Worm (Caenorhabditis elegans): ENCODE results near the gene F54D5.3.
A peak's percentile ranks its signal among the peaks of the same experiment; 100 is the strongest.
"Not testable (repeated sequence)": the region's sequence is repeated elsewhere in the genome, so short reads cannot be mapped to it uniquely, and the experiment has no call there.

The F54D5.3 gene

DNA sequence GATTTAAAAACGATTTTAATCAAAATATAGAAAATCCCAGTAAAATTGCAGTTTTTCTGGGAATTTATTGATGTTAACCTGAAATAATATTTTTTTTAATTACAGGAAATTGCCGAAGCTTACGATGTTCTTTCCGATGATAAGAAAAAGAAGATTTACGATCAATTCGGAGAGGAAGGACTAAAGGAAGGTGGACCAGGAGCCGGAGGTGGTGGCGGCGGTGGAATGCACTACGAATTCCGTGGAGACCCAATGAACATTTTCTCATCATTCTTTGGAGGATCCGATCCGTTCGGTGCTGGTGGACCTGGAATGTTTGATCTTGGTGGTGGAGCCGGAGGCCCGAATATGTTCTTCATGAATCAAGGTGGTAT, 25.7 kb upstream of the F54D5.3 start:
- TF ChIP-seq W03F9.2 (tag; optimal IDR thresholded peaks at IDR 0.05) (no peak), dao-5 (tag; optimal IDR thresholded peaks at IDR 0.05) (no peak), him-1 (tag; optimal IDR thresholded peaks at IDR 0.05) (no peak)

DNA sequence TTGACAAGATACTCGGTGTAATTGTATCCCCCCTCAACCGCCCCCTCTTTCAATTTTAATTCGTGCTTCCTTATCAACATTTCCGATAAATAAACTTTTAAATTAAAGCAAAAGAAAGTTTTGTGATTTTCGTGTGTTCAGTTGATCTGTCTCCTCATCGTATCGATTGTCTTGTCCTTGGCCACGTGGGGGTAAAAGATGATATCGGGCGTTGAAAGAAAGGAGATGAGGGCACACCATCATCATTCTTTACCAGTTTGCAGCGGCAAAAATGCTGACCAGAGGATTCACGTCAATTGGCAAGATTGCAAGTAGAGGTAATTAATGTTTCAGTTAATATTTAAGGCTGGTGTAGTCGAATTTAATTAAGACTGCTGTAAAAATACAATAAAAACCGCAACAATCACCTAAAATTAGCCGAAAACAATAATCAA, 24.3 kb upstream of the F54D5.3 start, which contains the start of gene F54D5.7:
Gene F54D5.7 (plus strand): TSS at position 264 of the 434 bp plus-strand sequence.
- TF ChIP-seq dao-5 (tag; optimal IDR thresholded peaks at IDR 0.05) (no peak), him-1 (tag; optimal IDR thresholded peaks at IDR 0.05) (no peak), W03F9.2 (tag; optimal IDR thresholded peaks at IDR 0.05) (peak; percentile 30)

DNA sequence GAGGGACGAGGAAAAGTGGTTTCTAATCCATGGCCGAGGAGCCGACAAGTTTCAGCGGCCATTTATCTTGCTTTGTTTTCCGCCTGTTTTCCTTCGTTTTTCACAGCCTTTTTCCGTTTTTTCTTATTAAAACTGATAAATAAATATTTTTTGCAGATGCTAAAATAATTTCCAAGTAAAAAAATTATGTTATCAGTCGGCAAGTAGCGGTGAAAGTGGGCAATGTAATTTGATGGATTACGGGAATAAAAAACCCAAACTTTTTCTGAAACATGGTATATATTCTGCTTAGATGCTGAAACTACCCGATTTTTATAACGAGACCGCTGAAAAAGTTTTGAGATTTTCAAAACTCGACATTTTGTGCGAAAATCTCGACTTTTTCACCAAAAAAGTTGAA, 19.6 kb upstream of the F54D5.3 start, which contains the start of gene dhgd-1:
Gene dhgd-1 (minus strand): TSS at position 101 of the 400 bp plus-strand sequence.
- TF ChIP-seq him-1, W03F9.2, dao-5 (tag; optimal IDR thresholded peaks at IDR 0.05): not testable (repeated sequence)

ce11 chrII:11555634-11556033, 16.0 kb upstream of the F54D5.3 start, which contains the start of gene F54D5.24:
Gene F54D5.24, plus strand, starts transcription at chrII:11555949.
- TF ChIP-seq him-1 (tag; optimal IDR thresholded peaks at IDR 0.05): no peak
- no peak for TF ChIP-seq dao-5 (tag; optimal IDR thresholded peaks at IDR 0.05)
- TF ChIP-seq W03F9.2 (tag; optimal IDR thresholded peaks at IDR 0.05): no peak

DNA sequence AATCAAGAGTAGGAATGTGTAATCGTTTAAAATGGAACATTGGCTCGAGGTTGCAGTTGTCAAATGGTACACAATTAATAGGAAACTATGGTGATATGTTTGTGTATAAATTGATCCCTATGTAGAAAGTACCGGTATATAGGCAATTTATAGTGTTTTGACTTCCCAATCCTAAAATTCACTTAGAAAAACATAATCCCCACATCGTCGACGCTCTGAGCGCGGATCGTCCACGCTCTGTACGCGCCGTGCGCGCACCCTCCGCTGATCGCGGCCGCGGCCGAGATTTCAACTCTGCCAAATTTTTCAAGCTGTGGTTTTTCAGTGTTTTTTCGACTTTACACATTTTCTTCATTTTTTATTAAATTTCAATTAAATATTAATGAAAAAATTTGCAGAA, 15.3 kb upstream of the F54D5.3 start, which contains the start of gene F54D5.17:
Gene F54D5.17 (plus strand): TSS at position 301 of the 400 bp plus-strand sequence.
- TF ChIP-seq dao-5 (tag; optimal IDR thresholded peaks at IDR 0.05) (no peak), him-1 (tag; optimal IDR thresholded peaks at IDR 0.05) (no peak), W03F9.2 (tag; optimal IDR thresholded peaks at IDR 0.05) (no peak)

DNA sequence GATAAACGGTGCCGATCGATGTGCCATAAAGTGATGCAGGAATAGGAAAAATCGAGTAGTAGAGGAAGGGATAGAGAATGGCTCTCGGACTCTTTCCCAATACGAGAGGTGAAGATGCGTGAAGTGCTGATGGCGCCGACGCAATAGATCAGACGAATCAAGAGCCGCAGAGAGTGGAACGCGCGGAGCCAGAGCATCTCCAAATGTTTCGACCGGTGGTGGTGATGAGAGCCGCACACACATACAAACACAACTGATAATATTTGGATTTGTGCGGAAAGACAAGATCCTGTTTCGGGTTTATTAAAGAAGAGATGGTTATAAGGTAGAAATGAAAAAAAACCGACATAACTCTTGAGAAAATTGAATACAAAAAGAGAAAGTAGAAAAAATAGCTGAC, 7.5 kb upstream of the F54D5.3 start, which contains the start of gene F54D5.15:
Gene F54D5.15 (minus strand): TSS at position 101 of the 400 bp plus-strand sequence.
- TF ChIP-seq him-1 (tag; optimal IDR thresholded peaks at IDR 0.05): no peak
- TF ChIP-seq dao-5 (tag; optimal IDR thresholded peaks at IDR 0.05): no peak
- no peak for TF ChIP-seq W03F9.2 (tag; optimal IDR thresholded peaks at IDR 0.05)

DNA sequence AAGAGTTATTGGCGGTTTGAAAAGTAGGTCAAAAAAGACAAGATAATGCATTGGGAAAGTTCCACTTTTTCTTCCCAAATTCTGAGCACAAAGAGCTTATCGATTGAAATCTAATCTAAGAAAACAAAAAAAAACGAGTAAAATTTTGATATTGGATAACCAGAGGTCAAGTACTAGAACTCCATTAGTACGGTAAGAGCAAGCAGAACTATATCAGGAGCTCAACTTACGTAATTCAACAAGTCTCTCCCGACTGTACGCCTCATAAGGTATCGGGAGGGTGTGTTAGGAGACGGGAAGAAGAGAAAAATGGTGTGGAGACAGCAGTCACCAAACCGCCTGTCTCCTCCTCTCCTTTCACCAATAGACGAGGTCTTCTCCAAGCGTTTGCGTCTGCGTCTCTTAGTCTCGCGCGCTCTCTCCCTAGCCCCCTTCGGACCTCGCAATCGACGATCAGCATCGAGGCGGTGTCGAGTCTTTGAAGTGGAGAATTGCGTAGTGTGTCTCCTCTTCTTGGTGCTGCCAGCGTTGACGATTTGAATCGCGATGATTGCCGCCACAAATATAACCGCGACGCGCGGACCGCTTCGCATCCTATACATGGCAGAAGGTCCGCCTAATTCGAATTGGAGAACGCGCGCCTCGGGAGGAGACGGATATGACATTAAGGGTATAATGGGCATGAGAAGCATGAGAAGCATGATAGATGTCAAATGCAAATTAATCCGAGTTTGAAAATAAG, 4.5 kb upstream of the F54D5.3 start, which contains the start of gene F54D5.5:
Gene F54D5.5 (minus strand): TSS at position 51 of the 742 bp plus-strand sequence.
- TF ChIP-seq W03F9.2 (tag; optimal IDR thresholded peaks at IDR 0.05) (no peak), dao-5 (tag; optimal IDR thresholded peaks at IDR 0.05) (no peak), him-1 (tag; optimal IDR thresholded peaks at IDR 0.05) (no peak)

ce11 chrII:11568670-11569069, 2.9 kb upstream of the F54D5.3 start:
- no peak for TF ChIP-seq W03F9.2 (tag; optimal IDR thresholded peaks at IDR 0.05)
- no peak for TF ChIP-seq him-1 (tag; optimal IDR thresholded peaks at IDR 0.05)

DNA sequence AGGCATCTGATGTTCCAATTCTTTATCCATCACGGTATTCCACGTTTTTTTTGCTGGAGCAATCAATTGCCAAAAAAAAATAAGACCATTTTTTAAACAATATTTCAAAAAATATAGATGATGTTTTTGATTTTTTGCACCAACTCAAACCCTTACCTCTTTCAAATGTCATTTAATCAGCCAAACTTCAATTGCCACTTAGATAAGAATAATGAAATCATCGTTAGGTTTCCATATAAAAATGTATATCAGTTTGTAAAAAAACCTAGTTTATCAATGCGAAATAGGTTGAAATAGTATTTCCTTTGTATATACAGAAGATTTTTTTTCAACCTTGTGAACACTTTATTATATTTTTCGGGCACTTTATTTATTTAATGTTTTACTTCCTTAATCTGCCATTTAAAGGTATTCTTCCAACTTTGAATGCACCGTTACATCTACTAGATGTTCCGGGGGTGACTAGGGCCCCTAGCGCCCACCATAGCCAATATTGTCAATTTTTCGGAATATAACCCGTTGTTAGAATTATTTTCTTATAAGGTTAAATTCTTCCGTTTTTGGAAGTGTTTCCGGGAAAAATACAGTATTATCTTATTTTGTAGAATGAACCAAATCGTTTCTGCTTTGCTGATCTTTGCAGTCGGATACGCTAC, 2.3 kb upstream of the F54D5.3 start, which contains the start of the genes F54D5.23 and F54D5.4:
Gene F54D5.23 (minus strand): TSS at position 75 of the 656 bp plus-strand sequence.
Gene F54D5.4 (plus strand): TSS at position 606 of the 656 bp plus-strand sequence.
- TF ChIP-seq W03F9.2 (tag; optimal IDR thresholded peaks at IDR 0.05) (no peak), dao-5 (tag; optimal IDR thresholded peaks at IDR 0.05) (no peak), him-1 (tag; optimal IDR thresholded peaks at IDR 0.05) (no peak)

DNA sequence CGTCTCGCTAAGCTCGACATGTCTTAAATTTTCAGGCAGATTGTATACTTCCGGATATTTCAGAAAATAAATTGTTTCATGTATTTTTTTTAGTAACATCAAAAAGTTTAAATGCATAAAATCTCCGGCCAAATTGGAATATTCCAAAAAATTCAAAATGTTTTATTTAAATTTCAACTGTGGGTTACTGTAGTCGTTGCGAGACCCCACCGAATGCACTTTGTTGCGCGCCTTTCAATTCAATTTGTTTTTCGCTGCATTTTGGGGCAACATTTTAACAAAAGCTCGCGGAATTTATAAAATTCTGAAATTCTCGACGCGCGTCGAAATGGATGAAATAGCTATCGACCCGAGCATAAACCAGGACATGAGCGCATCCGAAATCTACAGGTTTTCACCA, 1.3 kb downstream of the F54D5.3 start, which contains the start of gene F54D5.2:
Gene F54D5.2 (plus strand): TSS at position 237 of the 400 bp plus-strand sequence.
- no peak for TF ChIP-seq W03F9.2 (tag; optimal IDR thresholded peaks at IDR 0.05)
- no peak for TF ChIP-seq dao-5 (tag; optimal IDR thresholded peaks at IDR 0.05)
- TF ChIP-seq him-1 (tag; optimal IDR thresholded peaks at IDR 0.05): no peak

- TF ChIP-seq him-1 (tag; optimal IDR thresholded peaks at IDR 0.05) (no peak), W03F9.2 (tag; optimal IDR thresholded peaks at IDR 0.05) (no peak), dao-5 (tag; optimal IDR thresholded peaks at IDR 0.05) (no peak)
These were observed 5.8 kb downstream of the F54D5.3 start, which contains the start of gene pcs-1 for ce11 chrII:11577397-11577796. Gene pcs-1, minus strand, starts transcription at chrII:11577740.

DNA sequence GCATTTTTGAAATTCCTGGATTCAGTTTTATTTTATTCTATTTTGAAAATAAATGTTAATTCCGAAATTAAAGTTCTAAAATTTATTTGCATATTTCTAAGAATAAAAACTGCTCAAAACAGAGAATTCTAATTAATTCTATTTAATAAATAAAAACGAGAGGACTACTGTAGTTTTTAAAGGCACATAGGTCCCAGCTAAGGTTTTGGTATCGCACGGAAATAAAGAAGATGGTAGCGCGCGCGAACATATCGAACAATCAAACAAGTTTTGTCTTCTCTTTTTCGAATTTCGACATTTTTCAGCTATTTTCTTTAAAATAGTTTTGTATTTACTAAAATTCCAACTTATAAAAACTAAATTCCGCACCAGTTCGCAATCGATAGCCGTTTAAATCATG, 6.3 kb downstream of the F54D5.3 start:
- TF ChIP-seq W03F9.2 (tag; optimal IDR thresholded peaks at IDR 0.05) (no peak), him-1 (tag; optimal IDR thresholded peaks at IDR 0.05) (no peak), dao-5 (tag; optimal IDR thresholded peaks at IDR 0.05) (no peak)

ce11 chrII:11578327-11578726, 6.7 kb downstream of the F54D5.3 start, which contains the start of gene smc-6:
Gene smc-6, plus strand, starts transcription at chrII:11578716.
- TF ChIP-seq W03F9.2 (tag; optimal IDR thresholded peaks at IDR 0.05) (no peak), him-1 (tag; optimal IDR thresholded peaks at IDR 0.05) (no peak), dao-5 (tag; optimal IDR thresholded peaks at IDR 0.05) (no peak)

Data from whole organism, L4/young adult.